Worm (Caenorhabditis elegans): Measurements from ENCODE around the gene srsx-34.

Gene srsx-34

ce11 chrV:9051100-9051499 is 15.3 kb downstream of the srsx-34 start, which contains the start of gene C25E10.7:
C25E10.7 (minus strand) TSS chrV:9051200.
- TF ChIP-seq ZK546.5 (tag; optimal IDR thresholded peaks at IDR 0.05) (no peak), fos-1 (tag; optimal IDR thresholded peaks at IDR 0.05) (no peak), nhr-237 (tag; optimal IDR thresholded peaks at IDR 0.05) (no peak), zag-1 (tag; optimal IDR thresholded peaks at IDR 0.05) (no peak), lsy-2 (tag; optimal IDR thresholded peaks at IDR 0.05) (no peak), gmeb-1 (tag; optimal IDR thresholded peaks at IDR 0.05) (no peak), nhr-12 (tag; optimal IDR thresholded peaks at IDR 0.05) (no peak), lin-13 (GFP tag; optimal IDR thresholded peaks at IDR 0.05) (no peak), dmd-4 (tag; optimal IDR thresholded peaks at IDR 0.05) (no peak), egl-27 (tag; optimal IDR thresholded peaks at IDR 0.05) (no peak), sma-9 (GFP tag; optimal IDR thresholded peaks at IDR 0.05) (no peak), sma-9 (tag; optimal IDR thresholded peaks at IDR 0.05) (no peak)

- TF ChIP-seq dmd-4 (tag; optimal IDR thresholded peaks at IDR 0.05) (no peak), lsy-2 (tag; optimal IDR thresholded peaks at IDR 0.05) (no peak), nhr-21 (tag; optimal IDR thresholded peaks at IDR 0.05) (no peak), lin-11 (tag; optimal IDR thresholded peaks at IDR 0.05) (no peak), fos-1 (tag; optimal IDR thresholded peaks at IDR 0.05) (no peak), crh-2 (tag; optimal IDR thresholded peaks at IDR 0.05) (no peak), unc-62 (GFP tag; optimal IDR thresholded peaks at IDR 0.05) (no peak)
Measured at ce11 chrV:9053235-9053634, 17.4 kb downstream of the srsx-34 start.

ce11 chrV:9053969-9054368 is 18.2 kb downstream of the srsx-34 start, which contains the start of gene C25E10.8:
C25E10.8 (minus strand) TSS chrV:9054069.
- TF ChIP-seq nhr-12 (tag; optimal IDR thresholded peaks at IDR 0.05), result no peak
- no peak for TF ChIP-seq R02D3.7 (tag; optimal IDR thresholded peaks at IDR 0.05)
- no peak for TF ChIP-seq mdl-1 (tag; optimal IDR thresholded peaks at IDR 0.05)
- TF ChIP-seq nhr-237 (tag; optimal IDR thresholded peaks at IDR 0.05), result no peak
- TF ChIP-seq unc-62 (GFP tag; optimal IDR thresholded peaks at IDR 0.05), result no peak
- TF ChIP-seq ztf-4 (tag; optimal IDR thresholded peaks at IDR 0.05), result no peak
- TF ChIP-seq nhr-21 (tag; optimal IDR thresholded peaks at IDR 0.05), result no peak
- TF ChIP-seq sma-3 (GFP tag; optimal IDR thresholded peaks at IDR 0.05), result no peak
- no peak for TF ChIP-seq C34F6.9 (tag; optimal IDR thresholded peaks at IDR 0.05)
- no peak for TF ChIP-seq crh-2 (tag; optimal IDR thresholded peaks at IDR 0.05)
- no peak for TF ChIP-seq nhr-10 (tag; optimal IDR thresholded peaks at IDR 0.05)
- TF ChIP-seq nhr-11 (tag; optimal IDR thresholded peaks at IDR 0.05), result no peak
- no peak for TF ChIP-seq ZK546.5 (tag; optimal IDR thresholded peaks at IDR 0.05)
- no peak for TF ChIP-seq gmeb-1 (tag; optimal IDR thresholded peaks at IDR 0.05)
- no peak for TF ChIP-seq lin-39 (tag; optimal IDR thresholded peaks at IDR 0.05)
- no peak for TF ChIP-seq nhr-129 (tag; optimal IDR thresholded peaks at IDR 0.05)
- no peak for TF ChIP-seq nhr-6 (tag; optimal IDR thresholded peaks at IDR 0.05)

ce11 chrV:9054771-9055170 is 19.0 kb downstream of the srsx-34 start, which contains the start of gene swm-1:
swm-1 (minus strand) TSS chrV:9054871.
- TF ChIP-seq nhr-21 (tag; optimal IDR thresholded peaks at IDR 0.05) (no peak), aly-2 (tag; optimal IDR thresholded peaks at IDR 0.05) (no peak), C34F6.9 (tag; optimal IDR thresholded peaks at IDR 0.05) (no peak), ceh-16 (tag; optimal IDR thresholded peaks at IDR 0.05) (no peak), elt-3 (tag; optimal IDR thresholded peaks at IDR 0.05) (no peak), nhr-25 (tag; optimal IDR thresholded peaks at IDR 0.05) (no peak), ztf-4 (tag; optimal IDR thresholded peaks at IDR 0.05) (no peak), nhr-237 (tag; optimal IDR thresholded peaks at IDR 0.05) (no peak), lin-11 (tag; optimal IDR thresholded peaks at IDR 0.05) (no peak), mdl-1 (tag; optimal IDR thresholded peaks at IDR 0.05) (no peak)

ce11 chrV:9055644-9056043 is 19.9 kb downstream of the srsx-34 start:
- TF ChIP-seq nhr-21 (tag; optimal IDR thresholded peaks at IDR 0.05), result peak; percentile 11
- TF ChIP-seq ztf-4 (tag; optimal IDR thresholded peaks at IDR 0.05), result no peak
- TF ChIP-seq mab-5 (tag; optimal IDR thresholded peaks at IDR 0.05), result no peak

DNA sequence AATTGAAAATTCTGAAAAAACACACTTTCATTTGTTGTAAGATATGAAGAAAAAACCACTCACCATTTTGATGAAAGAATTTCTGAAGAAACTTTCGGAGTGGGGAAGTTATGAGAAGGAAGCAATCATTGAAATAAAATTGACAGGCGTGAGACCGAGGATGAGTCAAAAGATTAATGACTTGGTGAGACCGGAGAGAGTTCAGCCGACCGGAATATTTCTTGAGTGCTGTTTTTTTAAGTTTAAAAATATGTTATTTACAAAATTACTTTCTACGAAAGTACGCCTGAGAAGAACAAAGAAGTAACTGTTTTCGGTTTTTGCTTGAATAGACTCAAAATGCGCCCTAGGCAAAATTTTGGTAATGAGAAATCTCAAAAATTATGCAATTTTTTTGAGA is 20.5 kb downstream of the srsx-34 start, which contains the start of gene C25E10.10:
C25E10.10 (minus strand) TSS at position 101 of the 400 bp plus-strand sequence.
- TF ChIP-seq unc-62 (GFP tag; optimal IDR thresholded peaks at IDR 0.05), result no peak
- TF ChIP-seq unc-55 (GFP tag; optimal IDR thresholded peaks at IDR 0.05), result no peak
- TF ChIP-seq ceh-82 (tag; optimal IDR thresholded peaks at IDR 0.05), result no peak
- TF ChIP-seq nhr-129 (tag; optimal IDR thresholded peaks at IDR 0.05), result no peak
- TF ChIP-seq mdl-1 (tag; optimal IDR thresholded peaks at IDR 0.05), result no peak
- TF ChIP-seq lsy-2 (tag; optimal IDR thresholded peaks at IDR 0.05), result no peak
- no peak for TF ChIP-seq sem-4 (tag; optimal IDR thresholded peaks at IDR 0.05)
- TF ChIP-seq mbf-1 (tag; optimal IDR thresholded peaks at IDR 0.05), result no peak
- TF ChIP-seq lin-11 (tag; optimal IDR thresholded peaks at IDR 0.05), result no peak
- no peak for TF ChIP-seq ceh-16 (tag; optimal IDR thresholded peaks at IDR 0.05)
- no peak for TF ChIP-seq fos-1 (tag; optimal IDR thresholded peaks at IDR 0.05)
- TF ChIP-seq ama-1 (optimal IDR thresholded peaks at IDR 0.05), result no peak
- no peak for TF ChIP-seq crh-2 (tag; optimal IDR thresholded peaks at IDR 0.05)
- no peak for TF ChIP-seq aly-2 (tag; optimal IDR thresholded peaks at IDR 0.05)
- TF ChIP-seq mab-5 (tag; optimal IDR thresholded peaks at IDR 0.05), result no peak
- TF ChIP-seq sma-3 (GFP tag; optimal IDR thresholded peaks at IDR 0.05), result no peak
